Fruit fly (Drosophila melanogaster): Measurements from ENCODE around the gene nero.

- TF ChIP-seq vnd (GFP tag; IDR thresholded peaks at IDR 0.05; ENCODE audit: partially characterized antibody) (no peak), PHDP (tag; optimal IDR thresholded peaks at IDR 0.05) (no peak), fd102C (GFP tag; optimal IDR thresholded peaks at IDR 0.05) (no peak), CG4730 (GFP tag; IDR thresholded peaks at IDR 0.05) (no peak), CG34376 (GFP tag; optimal IDR thresholded peaks at IDR 0.05) (no peak), CG6854 (GFP tag; optimal IDR thresholded peaks at IDR 0.05) (no peak), CG17361 (GFP tag; IDR thresholded peaks at IDR 0.05) (no peak), sc (optimal IDR thresholded peaks at IDR 0.05) (no peak), sc (GFP tag; optimal IDR thresholded peaks at IDR 0.05) (no peak), slbo (GFP tag; IDR thresholded peaks at IDR 0.05) (no peak), Lpt (GFP tag; optimal IDR thresholded peaks at IDR 0.05) (no peak)
Measured at dm6 chr3R:31718967-31719366, 28.4 kb downstream of the nero start.
